Fruit fly (Drosophila melanogaster) Kc167 (cell line): Measurements from ENCODE around the gene qua.

Experiments
- Myc ChIP-seq: fragments of >200 bp; optimal IDR thresholded peaks from 2 replicates; lab custom pipeline; 2017; ENCODE audit warnings: missing external identifiers
- Sin3A ChIP-seq: fragments of >200 bp; optimal IDR thresholded peaks from 2 replicates; lab custom pipeline; 2018; ENCODE audit warnings: missing external identifiers
- h ChIP-seq: fragments of >200 bp; optimal IDR thresholded peaks from 3 replicates; lab custom pipeline; 2018; ENCODE audit warnings: missing external identifiers
- insv ChIP-seq: fragments of >200 bp; optimal IDR thresholded peaks from 3 replicates; lab custom pipeline; 2018; ENCODE audit warnings: missing external identifiers
- psq ChIP-seq: fragments of >200 bp; optimal IDR thresholded peaks from 2 replicates; lab custom pipeline; 2017; ENCODE audit warnings: missing external identifiers
- ttk ChIP-seq: sonication (Bioruptor generic); optimal IDR thresholded peaks from 2 replicates; lab custom pipeline; 2017; ENCODE audit warnings: missing external identifiers

dm6 chr2L:17480943-17481580 is 15.9 kb downstream of the qua start, which contains the start of the genes fws and Lamtor3:
- no peak for TF ChIP-seq psq (lab: Kevin White, UChicago)
- no peak for TF ChIP-seq h
- TF ChIP-seq ttk (lab: Kevin White, UChicago): no peak
- TF ChIP-seq insv: no peak
- no peak for TF ChIP-seq Myc (lab: Kevin White, UChicago)
- TF ChIP-seq Sin3A (lab: Kevin White, UChicago): no peak
